Fruit fly (Drosophila melanogaster): ENCODE measurements around the gene CG17261.

DNA sequence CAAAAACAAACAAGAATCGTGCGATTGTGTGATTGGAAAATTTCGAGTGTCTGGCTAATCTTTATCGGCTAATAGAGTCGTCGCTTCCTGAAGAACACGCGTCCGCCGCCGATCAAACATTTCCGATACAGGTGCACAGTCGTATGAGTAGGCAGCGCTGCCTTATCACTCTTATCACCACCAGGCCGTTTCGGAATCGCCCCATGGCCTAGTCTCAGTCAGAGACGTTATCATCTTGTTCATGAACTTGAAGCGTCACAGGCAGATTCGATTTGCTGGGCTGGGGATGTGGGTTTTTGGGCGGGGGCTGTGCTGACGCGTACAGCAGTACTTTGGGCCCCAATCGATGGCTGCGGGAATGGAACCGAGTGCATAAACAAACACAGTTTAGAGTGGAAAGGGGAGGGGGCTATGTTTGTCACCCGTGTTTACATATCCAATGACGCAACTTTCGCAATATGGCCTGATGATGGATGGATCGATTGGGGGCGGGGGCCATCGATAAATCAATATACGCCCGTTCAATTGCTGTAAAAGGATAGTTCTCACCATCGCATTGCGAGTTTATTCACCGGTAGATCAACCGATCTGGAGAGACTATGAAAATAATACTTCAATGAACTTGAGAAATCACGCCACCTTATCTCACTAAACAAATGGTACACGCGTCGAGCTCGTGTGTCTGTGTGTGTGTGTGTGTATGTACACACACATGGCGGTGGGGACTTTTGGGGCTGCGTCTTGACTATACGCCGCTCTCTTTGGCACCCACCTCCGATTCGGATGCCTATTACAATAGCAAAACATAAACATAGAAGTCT is 15.8 kb downstream of the CG17261 start:
- TF ChIP-seq Dll (optimal IDR thresholded peaks at IDR 0.05) (no peak), EcR (GFP tag; optimal IDR thresholded peaks at IDR 0.05) (no peak), psq (optimal IDR thresholded peaks at IDR 0.05) (no peak), CG8478 (optimal IDR thresholded peaks at IDR 0.05) (no peak)
